Worm (Caenorhabditis elegans) whole organism, L3 larva: ENCODE measurements around the gene C16D9.1.

Source experiments
- ama-1 ChIP-seq: fragments of 150-350 bp; optimal IDR thresholded peaks from 2 replicates; lab custom pipeline; 2018
- jun-1 ChIP-seq: fragments of 150-350 bp; optimal IDR thresholded peaks from 2 replicates; lab custom pipeline; 2014; ENCODE audit warnings: missing biosample characterization, missing genetic modification reagents, missing genetic modification characterization
- lin-39 ChIP-seq: fragments of 150-350 bp; optimal IDR thresholded peaks from 2 replicates; lab custom pipeline; 2018; ENCODE audit warnings: missing biosample characterization, missing genetic modification reagents, missing genetic modification characterization
- mml-1 ChIP-seq: fragments of 150-350 bp; sonication (generic microtip); optimal IDR thresholded peaks from 3 replicates; lab custom pipeline; 2014; ENCODE audit warnings: missing biosample characterization, missing genetic modification characterization
- nhr-43 ChIP-seq: sonication (generic microtip); optimal IDR thresholded peaks from 2 replicates; lab custom pipeline; 2016; ENCODE audit warnings: mild to moderate bottlenecking, missing genetic modification characterization, missing compliant biosample characterization; ENCODE audit not compliant: poor library complexity, severe bottlenecking
- pha-4 ChIP-seq: fragments of 150-350 bp; optimal IDR thresholded peaks from 2 replicates; lab custom pipeline; 2014; ENCODE audit warnings: missing biosample characterization, missing genetic modification reagents, missing genetic modification characterization
- snpc-4 ChIP-seq: fragments of 150-350 bp; optimal IDR thresholded peaks from 2 replicates; lab custom pipeline; 2014; ENCODE audit warnings: missing biosample characterization, missing genetic modification characterization
- tbx-2 ChIP-seq: sonication (generic microtip); optimal IDR thresholded peaks from 2 replicates; lab custom pipeline; 2016; ENCODE audit warnings: mild to moderate bottlenecking, missing genetic modification characterization, missing compliant biosample characterization
- unc-62 ChIP-seq: fragments of 150-350 bp; sonication (generic microtip); optimal IDR thresholded peaks from 4 replicates; lab custom pipeline; 2014; ENCODE audit warnings: missing biosample characterization, missing genetic modification reagents, missing genetic modification characterization
- zag-1 ChIP-seq: fragments of 150-350 bp; optimal IDR thresholded peaks from 2 replicates; lab custom pipeline; 2014; ENCODE audit warnings: missing biosample characterization, missing genetic modification characterization

ce11 chrV:8271995-8272394 lies 12.9 kb downstream of the C16D9.1 start, which contains the start of gene asp-5:
- TF ChIP-seq zag-1 (tag; lab: Kevin White, UChicago) (no peak), nhr-43 (tag; lab: Kevin White, UChicago) (no peak), lin-39 (tag; lab: Kevin White, UChicago) (no peak), tbx-2 (tag; lab: Kevin White, UChicago) (no peak), pha-4 (no peak), mml-1 (tag; lab: Kevin White, UChicago) (no peak), unc-62 (GFP tag; lab: Kevin White, UChicago) (no peak), snpc-4 (tag; lab: Kevin White, UChicago) (no peak), ama-1 (lab: Kevin White, UChicago) (no peak), jun-1 (tag; lab: Kevin White, UChicago) (no peak)
